Worm (Caenorhabditis elegans) whole organism, L1 larva: Measurements from ENCODE around the gene apb-1.
"Not testable (repeated sequence)": the region's sequence is repeated elsewhere in the genome, so short reads cannot be mapped to it uniquely, and the experiment has no call there.

Experiments used
- C04F5.9 ChIP-seq: sonication (generic microtip); optimal IDR thresholded peaks from 2 replicates; lab custom pipeline; 2016; ENCODE audit warnings: missing genetic modification characterization, missing compliant biosample characterization
- F16B12.6 ChIP-seq: fragments of 150-350 bp; optimal IDR thresholded peaks from 2 replicates; lab custom pipeline; 2014; ENCODE audit warnings: missing biosample characterization, missing genetic modification characterization
- aha-1 ChIP-seq: fragments of 150-350 bp; optimal IDR thresholded peaks from 2 replicates; lab custom pipeline; 2014; ENCODE audit warnings: missing biosample characterization, missing genetic modification characterization
- alr-1 ChIP-seq: fragments of 200-800 bp; sonication (Bioruptor generic); optimal IDR thresholded peaks from 2 replicates; lab custom pipeline; 2018; ENCODE audit warnings: borderline replicate concordance, mild to moderate bottlenecking, missing genetic modification characterization, missing compliant biosample characterization
- blmp-1 ChIP-seq: fragments of 150-350 bp; optimal IDR thresholded peaks from 2 replicates; lab custom pipeline; 2014; ENCODE audit warnings: missing biosample characterization, missing genetic modification characterization
- ceh-8 ChIP-seq: fragments of 200-800 bp; sonication (Bioruptor generic); optimal IDR thresholded peaks from 2 replicates; lab custom pipeline; 2018; ENCODE audit warnings: mild to moderate bottlenecking, missing genetic modification characterization, moderate library complexity, missing compliant biosample characterization
- ceh-88 ChIP-seq: fragments of 200-800 bp; sonication (Bioruptor generic); IDR thresholded peaks from 2 replicates; pipeline ENCODE4 v1.3.6; 2022; ENCODE audit warnings: missing genetic modification characterization, missing compliant biosample characterization
- dpl-1 ChIP-seq, 3 experiments: fragments of 150-350 bp in 2 of 3; sonication (generic microtip) in 1 of 3; optimal IDR thresholded peaks; 2 replicates each; lab custom pipeline; 2014 to 2017; ENCODE audit warnings: missing biosample characterization in 3 of 3, missing genetic modification characterization in 3 of 3, missing genetic modification reagents in 3 of 3
- dsc-1 ChIP-seq: sonication (generic microtip); optimal IDR thresholded peaks from 2 replicates; lab custom pipeline; 2016; ENCODE audit warnings: mild to moderate bottlenecking, missing genetic modification characterization, missing compliant biosample characterization
- efl-1 ChIP-seq, 4 experiments: fragments of 150-350 bp; optimal IDR thresholded peaks in 3 of 4; peaks in 1 of 4; 1 replicate in 1 of 4; 2 replicates in 3 of 4; lab custom pipeline; 2014; ENCODE audit warnings: missing biosample characterization in 2 of 4, missing genetic modification characterization in 2 of 4, missing genetic modification reagents in 2 of 4
- egl-27 ChIP-seq, 2 experiments: fragments of 150-350 bp in 1 of 2; sonication (generic microtip); optimal IDR thresholded peaks; 3 replicates each; lab custom pipeline; 2017 to 2018; ENCODE audit warnings: missing biosample characterization in 2 of 2, missing genetic modification characterization in 2 of 2, missing genetic modification reagents in 2 of 2
- fkh-8 ChIP-seq: sonication (generic microtip); optimal IDR thresholded peaks from 2 replicates; lab custom pipeline; 2016; ENCODE audit warnings: mild to moderate bottlenecking, missing genetic modification characterization, missing compliant biosample characterization
- grh-1 ChIP-seq: fragments of 200-800 bp; sonication (Bioruptor generic); IDR thresholded peaks from 2 replicates; pipeline ENCODE4 v1.3.6; 2022; ENCODE audit warnings: missing genetic modification reagents, missing genetic modification characterization, missing compliant biosample characterization
- lin-14 ChIP-seq: fragments of 200-800 bp; sonication (Bioruptor generic); optimal IDR thresholded peaks from 2 replicates; lab custom pipeline; 2018; ENCODE audit warnings: mild to moderate bottlenecking, missing genetic modification characterization, moderate library complexity, missing compliant biosample characterization
- lin-15B ChIP-seq: fragments of 150-350 bp; sonication (generic microtip); optimal IDR thresholded peaks from 3 replicates; lab custom pipeline; 2014; ENCODE audit warnings: missing biosample characterization, missing genetic modification characterization
- lin-35 ChIP-seq, 2 experiments: fragments of 150-350 bp; optimal IDR thresholded peaks; 2 replicates each; lab custom pipeline; 2014; ENCODE audit warnings: missing biosample characterization in 2 of 2, missing genetic modification characterization in 2 of 2, missing genetic modification reagents in 2 of 2
- lin-39 ChIP-seq: fragments of 150-350 bp; optimal IDR thresholded peaks from 2 replicates; lab custom pipeline; 2014; ENCODE audit warnings: missing biosample characterization, missing genetic modification reagents, missing genetic modification characterization
- mdl-1 ChIP-seq, 2 experiments: fragments of 150-350 bp; optimal IDR thresholded peaks; 2 replicates each; lab custom pipeline; 2014 to 2017; ENCODE audit warnings: missing biosample characterization in 2 of 2, missing genetic modification characterization in 2 of 2, inconsistent platforms in 1 of 2
- nhr-19 ChIP-seq: fragments of 200-800 bp; sonication (Bioruptor generic); conservative IDR thresholded peaks from 2 replicates; pipeline ENCODE4 v1.3.6; 2022; ENCODE audit warnings: missing genetic modification characterization, missing compliant biosample characterization
- nhr-20 ChIP-seq: sonication (generic microtip); optimal IDR thresholded peaks from 2 replicates; lab custom pipeline; 2016; ENCODE audit warnings: mild to moderate bottlenecking, missing genetic modification characterization, missing compliant biosample characterization
- nhr-237 ChIP-seq: fragments of 150-350 bp; optimal IDR thresholded peaks from 2 replicates; lab custom pipeline; 2014; ENCODE audit warnings: missing biosample characterization, missing genetic modification characterization
- nhr-28 ChIP-seq: fragments of 150-350 bp; optimal IDR thresholded peaks from 2 replicates; lab custom pipeline; 2014; ENCODE audit warnings: missing biosample characterization, missing genetic modification characterization
- nhr-47 ChIP-seq: sonication (generic microtip); optimal IDR thresholded peaks from 2 replicates; lab custom pipeline; 2016; ENCODE audit warnings: mild to moderate bottlenecking, missing genetic modification characterization, moderate library complexity, missing compliant biosample characterization
- nhr-76 ChIP-seq: sonication (generic microtip); optimal IDR thresholded peaks from 2 replicates; lab custom pipeline; 2017; ENCODE audit warnings: missing biosample characterization, missing genetic modification characterization
- pqm-1 ChIP-seq: sonication (generic microtip); optimal IDR thresholded peaks from 3 replicates; lab custom pipeline; 2017; ENCODE audit warnings: missing biosample characterization, missing genetic modification characterization
- snpc-4 ChIP-seq: fragments of 150-350 bp; optimal IDR thresholded peaks from 2 replicates; lab custom pipeline; 2014; ENCODE audit warnings: missing biosample characterization, missing genetic modification characterization
- sox-4 ChIP-seq: sonication (generic microtip); optimal IDR thresholded peaks from 2 replicates; lab custom pipeline; 2016; ENCODE audit warnings: missing genetic modification characterization, missing compliant biosample characterization
- sptf-1 ChIP-seq: fragments of 150-350 bp; optimal IDR thresholded peaks from 2 replicates; lab custom pipeline; 2014; ENCODE audit warnings: missing biosample characterization, missing genetic modification characterization
- sup-37 ChIP-seq: fragments of 200-800 bp; sonication (Bioruptor generic); optimal IDR thresholded peaks from 2 replicates; lab custom pipeline; 2018; ENCODE audit warnings: mild to moderate bottlenecking, missing genetic modification characterization, missing compliant biosample characterization
- swsn-7 ChIP-seq: sonication (generic microtip); optimal IDR thresholded peaks from 2 replicates; lab custom pipeline; 2016; ENCODE audit warnings: missing genetic modification characterization, missing compliant biosample characterization
- tbx-2 ChIP-seq: sonication (generic microtip); optimal IDR thresholded peaks from 2 replicates; lab custom pipeline; 2016; ENCODE audit warnings: missing genetic modification characterization, missing compliant biosample characterization
- tlp-1 ChIP-seq: fragments of 150-350 bp; optimal IDR thresholded peaks from 2 replicates; lab custom pipeline; 2014; ENCODE audit warnings: missing biosample characterization, missing genetic modification characterization
- unc-98 ChIP-seq: fragments of 200-800 bp; sonication (Bioruptor generic); IDR thresholded peaks from 2 replicates; pipeline ENCODE4 v1.3.6; 2022; ENCODE audit warnings: missing genetic modification characterization, missing compliant biosample characterization
- xbp-1 ChIP-seq: sonication (generic microtip); optimal IDR thresholded peaks from 2 replicates; lab custom pipeline; 2016; ENCODE audit warnings: missing genetic modification characterization, missing compliant biosample characterization
- ztf-11 ChIP-seq, 2 experiments: sonication (generic microtip); optimal IDR thresholded peaks; 2 replicates each; lab custom pipeline; 2016 to 2017; ENCODE audit warnings: missing genetic modification characterization in 2 of 2, missing biosample characterization in 1 of 2, missing compliant biosample characterization in 1 of 2

apb-1 gene

ce11 chrIII:2576360-2577259, 20.2 kb downstream of the apb-1 start (continued):
- TF ChIP-seq alr-1 (tag; lab: Kevin White, UChicago) (no peak), fkh-8 (tag; lab: Kevin White, UChicago) (peak; percentile 60), lin-35 (GFP tag; optimal IDR thresholded peaks at IDR 0.05; lab: Kevin White, UChicago) (peak; percentile 25 to 74), grh-1 (no peak), pqm-1 (tag; lab: Kevin White, UChicago) (no peak), tbx-2 (tag; lab: Kevin White, UChicago) (peak; percentile 38), dpl-1 (GFP tag; optimal IDR thresholded peaks at IDR 0.05; lab: Kevin White, UChicago) (peak in 2 of 3 experiments; percentile 57 to 66), sox-4 (tag; lab: Kevin White, UChicago) (no peak), lin-14 (peak; percentile 88), C04F5.9 (tag; lab: Kevin White, UChicago) (no peak), blmp-1 (tag; lab: Kevin White, UChicago) (peak; percentile 54), snpc-4 (peak; percentile 10), unc-98 (GFP tag; lab: Robert Waterston, UW) (no peak), nhr-47 (tag; lab: Kevin White, UChicago) (peak; percentile 51), nhr-19 (GFP tag; lab: Robert Waterston, UW) (no peak), swsn-7 (tag; lab: Kevin White, UChicago) (peak; percentile 32)

DNA sequence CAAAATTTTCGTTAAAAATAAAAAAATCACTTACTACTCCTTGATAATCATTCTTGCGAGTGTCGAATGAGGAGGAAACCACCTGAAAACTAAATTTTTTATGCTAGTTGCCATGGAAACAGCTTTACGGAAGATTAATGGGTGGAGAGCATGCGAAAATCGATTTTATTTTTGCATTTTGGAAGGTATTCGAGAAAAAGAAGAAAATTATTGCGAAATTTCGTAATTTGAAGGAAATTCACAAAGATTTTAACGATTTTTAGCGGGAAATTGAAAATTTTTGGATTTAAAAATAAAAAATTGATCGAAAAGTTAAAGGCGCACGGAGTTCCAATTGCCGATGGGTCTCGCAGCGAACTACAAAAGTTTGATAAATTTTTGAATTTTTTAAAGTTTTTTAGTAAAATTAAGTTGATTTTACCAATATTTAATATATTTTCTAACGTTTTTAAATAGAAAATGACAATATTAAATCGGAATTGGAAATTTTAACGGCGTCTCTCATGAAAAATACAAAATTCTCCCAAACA, 21.1 kb downstream of the apb-1 start, which contains the start of gene Y54F10AR.1:
Y54F10AR.1 (minus strand) TSS at position 51 of the 530 bp plus-strand sequence.
- no peak for TF ChIP-seq egl-27 (tag; optimal IDR thresholded peaks at IDR 0.05; lab: Kevin White, UChicago)
- peak in 1 of 2 experiments; percentile 13 for TF ChIP-seq efl-1 (optimal IDR thresholded peaks at IDR 0.05; lab: Kevin White, UChicago)
- TF ChIP-seq efl-1 (GFP tag; optimal IDR thresholded peaks at IDR 0.05 in 1 of 2; lab: Kevin White, UChicago) = peak in 1 of 2 experiments; percentile 10

- TF ChIP-seq lin-35 (GFP tag; optimal IDR thresholded peaks at IDR 0.05; lab: Kevin White, UChicago) (no peak), efl-1 (optimal IDR thresholded peaks at IDR 0.05; lab: Kevin White, UChicago) (no peak), efl-1 (GFP tag; optimal IDR thresholded peaks at IDR 0.05 in 1 of 2; lab: Kevin White, UChicago) (peak; percentile 8 to 24)
Measured at ce11 chrIII:2572421-2572820, 24.4 kb downstream of the apb-1 start.

ce11 chrIII:2571447-2571846, 25.4 kb downstream of the apb-1 start, which contains the start of gene Y54F10AR.2:
Gene Y54F10AR.2 (minus strand): TSS chrIII:2571547.
- no peak for TF ChIP-seq dsc-1 (tag; lab: Kevin White, UChicago)

ce11 chrIII:2563883-2564282, 33.0 kb downstream of the apb-1 start, which contains the start of gene Y54F10AM.11:
Gene Y54F10AM.11 (minus strand): TSS chrIII:2563983.
- TF ChIP-seq grh-1; lin-15B (tag; lab: Kevin White, UChicago); sup-37: not testable (repeated sequence)

ce11 chrIII:2563033-2563656, 33.7 kb downstream of the apb-1 start:
- TF ChIP-seq blmp-1 (tag; lab: Kevin White, UChicago) (no peak), ztf-11 (tag; optimal IDR thresholded peaks at IDR 0.05; lab: Kevin White, UChicago) (no peak), nhr-76 (no peak)

DNA sequence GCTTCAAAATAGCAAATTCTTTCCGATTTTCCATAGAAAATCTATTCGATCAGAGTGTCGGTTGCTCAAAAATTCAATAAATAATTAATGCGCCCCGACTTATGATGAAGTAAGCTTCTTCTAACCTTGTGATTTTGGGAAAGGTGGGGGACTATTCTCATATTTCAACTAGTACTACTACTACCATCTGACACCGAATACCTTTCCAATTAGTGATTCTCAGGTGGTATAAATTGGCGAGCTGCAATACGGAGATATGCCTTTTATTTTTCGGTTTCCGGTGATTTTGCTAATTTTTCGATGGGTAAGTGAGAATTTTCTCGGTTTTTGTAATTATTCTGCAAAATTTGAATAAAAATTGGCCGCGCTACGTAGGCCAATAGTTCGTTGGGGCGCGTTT, 35.4 kb downstream of the apb-1 start, which contains the start of gene nhr-239:
nhr-239 (plus strand) TSS at position 301 of the 400 bp plus-strand sequence.
- TF ChIP-seq mdl-1 (tag; optimal IDR thresholded peaks at IDR 0.05; lab: Kevin White, UChicago) (no peak), nhr-237 (tag; lab: Kevin White, UChicago) (no peak), nhr-28 (no peak), tbx-2 (tag; lab: Kevin White, UChicago) (no peak), sptf-1 (tag; lab: Kevin White, UChicago) (no peak), ceh-88 (GFP tag; lab: Robert Waterston, UW) (no peak), ceh-8 (GFP tag; lab: Kevin White, UChicago) (no peak), aha-1 (tag; lab: Kevin White, UChicago) (no peak), lin-39 (tag; lab: Kevin White, UChicago) (no peak), sox-4 (tag; lab: Kevin White, UChicago) (no peak), tlp-1 (no peak), xbp-1 (no peak), lin-14 (no peak), lin-35 (GFP tag; optimal IDR thresholded peaks at IDR 0.05; lab: Kevin White, UChicago) (no peak), nhr-19 (GFP tag; lab: Robert Waterston, UW) (no peak), nhr-20 (no peak), F16B12.6 (tag; lab: Kevin White, UChicago) (no peak), snpc-4 (no peak), swsn-7 (tag; lab: Kevin White, UChicago) (no peak)
